Worm (Caenorhabditis elegans) whole organism, young adult: ENCODE results near the gene egl-26.
A peak's percentile ranks its signal among the peaks of the same experiment; 100 is the strongest.

Source experiments
- B0019.2 ChIP-seq: fragments of 200-800 bp; sonication (Bioruptor generic); conservative IDR thresholded peaks from 2 replicates; pipeline ENCODE4 v1.3.6; 2022; ENCODE audit warnings: missing genetic modification reagents, missing genetic modification characterization, missing compliant biosample characterization
- B0035.1 ChIP-seq: sonication (generic microtip); optimal IDR thresholded peaks from 2 replicates; lab custom pipeline; 2016; ENCODE audit warnings: missing genetic modification characterization, mild to moderate bottlenecking, missing compliant biosample characterization, missing genotype, missing genetic modification reagents
- B0261.1 ChIP-seq: sonication (generic microtip); optimal IDR thresholded peaks from 2 replicates; lab custom pipeline; 2016; ENCODE audit warnings: mild to moderate bottlenecking, missing genetic modification characterization, moderate library complexity, missing compliant biosample characterization
- B0336.3 ChIP-seq: fragments of 200-800 bp; sonication (Bioruptor generic); IDR thresholded peaks from 2 replicates; pipeline ENCODE4 v1.3.6; 2022; ENCODE audit warnings: missing genetic modification characterization, missing compliant biosample characterization
- C17E4.6 ChIP-seq: fragments of 200-800 bp; sonication (Bioruptor generic); IDR thresholded peaks from 2 replicates; pipeline ENCODE4 v1.3.6; 2022; ENCODE audit warnings: missing genetic modification reagents, missing genetic modification characterization, missing compliant biosample characterization
- F10E7.11 ChIP-seq: sonication (generic microtip); optimal IDR thresholded peaks from 2 replicates; lab custom pipeline; 2017; ENCODE audit warnings: mild to moderate bottlenecking, missing genetic modification characterization, moderate library complexity, missing compliant biosample characterization
- F39B2.1 ChIP-seq: fragments of 200-800 bp; sonication (Bioruptor generic); IDR thresholded peaks from 2 replicates; pipeline ENCODE4 v1.3.6; 2022; ENCODE audit warnings: missing genetic modification reagents, missing genetic modification characterization, missing compliant biosample characterization
- Y67H2A.10 ChIP-seq: fragments of 200-800 bp; sonication (Bioruptor generic); conservative IDR thresholded peaks from 2 replicates; pipeline ENCODE4 v1.3.6; 2022; ENCODE audit warnings: missing genetic modification reagents, missing genetic modification characterization, missing compliant biosample characterization
- Y79H2A.3 ChIP-seq: fragments of 200-800 bp; sonication (Bioruptor generic); conservative IDR thresholded peaks from 2 replicates; pipeline ENCODE4 v1.3.6; 2022; ENCODE audit warnings: missing genetic modification reagents, missing genetic modification characterization, missing compliant biosample characterization
- ccch-3 ChIP-seq: fragments of 200-800 bp; sonication (Bioruptor generic); optimal IDR thresholded peaks from 2 replicates; lab custom pipeline; 2018; ENCODE audit warnings: mild to moderate bottlenecking, missing genetic modification characterization, missing compliant biosample characterization
- cebp-1 ChIP-seq, 2 experiments: fragments of 200-800 bp in 1 of 2; sonication (Bioruptor generic) in 1 of 2; sonication (generic microtip) in 1 of 2; IDR thresholded peaks in 1 of 2; optimal IDR thresholded peaks in 1 of 2; 2 replicates each; pipeline versions ENCODE4 v1.3.6 to Lab custom; 2017 to 2022; ENCODE audit warnings: missing compliant biosample characterization in 2 of 2, missing genetic modification characterization in 2 of 2, mild to moderate bottlenecking in 1 of 2, missing genetic modification reagents in 1 of 2, moderate library complexity in 1 of 2
- cebp-2 ChIP-seq: fragments of 200-800 bp; sonication (Bioruptor generic); IDR thresholded peaks from 2 replicates; pipeline ENCODE4 v1.3.6; 2022; ENCODE audit warnings: missing genetic modification characterization, missing compliant biosample characterization
- ceh-27 ChIP-seq: fragments of 200-800 bp; sonication (Bioruptor generic); optimal IDR thresholded peaks from 2 replicates; lab custom pipeline; 2018; ENCODE audit warnings: mild to moderate bottlenecking, missing genetic modification characterization, moderate library complexity, missing compliant biosample characterization
- ceh-40 ChIP-seq: fragments of 200-800 bp; sonication (Bioruptor generic); IDR thresholded peaks from 2 replicates; pipeline ENCODE4 v1.3.6; 2022; ENCODE audit warnings: missing genetic modification characterization, missing compliant biosample characterization
- ceh-91 ChIP-seq: fragments of 200-800 bp; sonication (Bioruptor generic); IDR thresholded peaks from 2 replicates; pipeline ENCODE4 v1.3.6; 2022; ENCODE audit warnings: missing genetic modification reagents, missing genetic modification characterization, missing compliant biosample characterization
- dpl-1 ChIP-seq: fragments of 150-350 bp; optimal IDR thresholded peaks from 2 replicates; lab custom pipeline; 2014; ENCODE audit warnings: missing biosample characterization, missing genetic modification reagents, missing genetic modification characterization
- ets-4 ChIP-seq: fragments of 200-800 bp; sonication (Bioruptor generic); optimal IDR thresholded peaks from 2 replicates; lab custom pipeline; 2018; ENCODE audit warnings: mild to moderate bottlenecking, missing genetic modification characterization, missing compliant biosample characterization
- fkh-3 ChIP-seq: sonication (generic microtip); optimal IDR thresholded peaks from 2 replicates; lab custom pipeline; 2016; ENCODE audit warnings: mild to moderate bottlenecking, missing genetic modification characterization, missing compliant biosample characterization
- gei-17 ChIP-seq: fragments of 200-800 bp; sonication (Bioruptor generic); optimal IDR thresholded peaks from 2 replicates; lab custom pipeline; 2018; ENCODE audit warnings: mild to moderate bottlenecking, missing genetic modification characterization, missing compliant biosample characterization
- hmg-1.2 ChIP-seq: fragments of 200-800 bp; sonication (Bioruptor generic); IDR thresholded peaks from 2 replicates; pipeline ENCODE4 v1.3.6; 2022; ENCODE audit warnings: missing genetic modification reagents, missing genetic modification characterization, missing compliant biosample characterization
- hrde-1 ChIP-seq: sonication (generic microtip); optimal IDR thresholded peaks from 2 replicates; lab custom pipeline; 2016; ENCODE audit warnings: missing genetic modification characterization, mild to moderate bottlenecking, missing compliant biosample characterization, moderate library complexity, missing genotype, missing genetic modification reagents, borderline replicate concordance
- hsf-1 ChIP-seq: fragments of 200-800 bp; sonication (Bioruptor generic); IDR thresholded peaks from 2 replicates; pipeline ENCODE4 v1.3.6; 2022; ENCODE audit warnings: missing genetic modification reagents, missing genetic modification characterization, missing compliant biosample characterization
- lag-1 ChIP-seq: fragments of 200-800 bp; sonication (Bioruptor generic); IDR thresholded peaks from 2 replicates; pipeline ENCODE4 v1.3.6; 2022; ENCODE audit warnings: missing genetic modification reagents, missing genetic modification characterization, missing compliant biosample characterization
- lsy-27 ChIP-seq: sonication (generic microtip); optimal IDR thresholded peaks from 2 replicates; lab custom pipeline; 2017; ENCODE audit warnings: missing genetic modification characterization, mild to moderate bottlenecking, missing compliant biosample characterization, antibody characterized with exemption, missing genotype, borderline replicate concordance; ENCODE audit not compliant: insufficient read depth
- madf-10 ChIP-seq: sonication (generic microtip); optimal IDR thresholded peaks from 2 replicates; lab custom pipeline; 2016; ENCODE audit warnings: mild to moderate bottlenecking, missing genetic modification characterization, missing compliant biosample characterization
- madf-6 ChIP-seq: fragments of 200-800 bp; sonication (Bioruptor generic); IDR thresholded peaks from 2 replicates; pipeline ENCODE4 v1.3.6; 2022; ENCODE audit warnings: missing genetic modification reagents, missing genetic modification characterization, missing compliant biosample characterization
- mel-28 ChIP-seq: sonication (generic microtip); optimal IDR thresholded peaks from 2 replicates; lab custom pipeline; 2016; ENCODE audit warnings: borderline replicate concordance, mild to moderate bottlenecking, missing genetic modification characterization, missing compliant biosample characterization
- mes-4 ChIP-seq: sonication (generic microtip); optimal IDR thresholded peaks from 2 replicates; lab custom pipeline; 2016; ENCODE audit warnings: missing genotype, missing genetic modification characterization, missing compliant biosample characterization
- pbrm-1 ChIP-seq: fragments of 200-800 bp; sonication (Bioruptor generic); IDR thresholded peaks from 2 replicates; pipeline ENCODE4 v1.3.6; 2022; ENCODE audit warnings: missing genetic modification reagents, missing genetic modification characterization, missing compliant biosample characterization
- pha-4 ChIP-seq: fragments of 150-350 bp; sonication (generic microtip); optimal IDR thresholded peaks from 2 replicates; lab custom pipeline; 2014; ENCODE audit warnings: missing biosample characterization, missing genetic modification reagents, missing genetic modification characterization
- rec-8 ChIP-seq, 2 experiments: sonication (generic microtip); optimal IDR thresholded peaks; 2 replicates each; lab custom pipeline; 2016; ENCODE audit warnings: mild to moderate bottlenecking in 2 of 2, missing genetic modification characterization in 2 of 2, missing genetic modification reagents in 2 of 2, missing genotype in 2 of 2, missing biosample characterization in 1 of 2, missing compliant biosample characterization in 1 of 2, moderate library complexity in 1 of 2
- sdz-38 ChIP-seq: sonication (generic microtip); optimal IDR thresholded peaks from 2 replicates; lab custom pipeline; 2016; ENCODE audit warnings: missing genotype, missing genetic modification characterization, missing compliant biosample characterization
- snpc-1.3 ChIP-seq: sonication (generic microtip); optimal IDR thresholded peaks from 2 replicates; lab custom pipeline; 2017; ENCODE audit warnings: missing genetic modification characterization, mild to moderate bottlenecking, missing compliant biosample characterization, antibody characterized with exemption, moderate library complexity, missing genotype, missing genetic modification reagents; ENCODE audit not compliant: insufficient read depth
- snpc-3.4 ChIP-seq: sonication (generic microtip); optimal IDR thresholded peaks from 2 replicates; lab custom pipeline; 2017; ENCODE audit warnings: missing genetic modification characterization, mild to moderate bottlenecking, missing compliant biosample characterization, antibody characterized with exemption, moderate library complexity, missing genotype, missing genetic modification reagents
- snpc-4 ChIP-seq, 5 experiments: fragments of 150-350 bp in 1 of 5; sonication (generic microtip) in 4 of 5; optimal IDR thresholded peaks; 2 replicates each; lab custom pipeline; 2014 to 2018; ENCODE audit warnings: missing genetic modification characterization in 5 of 5, missing biosample characterization in 3 of 5, antibody characterized with exemption in 2 of 5, mild to moderate bottlenecking in 2 of 5, missing compliant biosample characterization in 2 of 5, missing genotype in 2 of 5, moderate library complexity in 2 of 5, missing genetic modification reagents in 1 of 5
- somi-1 ChIP-seq: fragments of 200-800 bp; sonication (Bioruptor generic); optimal IDR thresholded peaks from 2 replicates; lab custom pipeline; 2018; ENCODE audit warnings: mild to moderate bottlenecking, missing genetic modification characterization, missing compliant biosample characterization
- tbx-9 ChIP-seq: sonication (generic microtip); optimal IDR thresholded peaks from 2 replicates; lab custom pipeline; 2016; ENCODE audit warnings: borderline replicate concordance, missing genetic modification characterization, inconsistent platforms, missing compliant biosample characterization
- unc-62 ChIP-seq: fragments of 150-350 bp; optimal IDR thresholded peaks from 2 replicates; lab custom pipeline; 2014; ENCODE audit warnings: missing biosample characterization, missing genetic modification reagents, missing genetic modification characterization
- xnd-1 ChIP-seq: sonication (generic microtip); optimal IDR thresholded peaks from 2 replicates; lab custom pipeline; 2016; ENCODE audit warnings: missing genotype, missing genetic modification reagents, missing genetic modification characterization, missing compliant biosample characterization
- zfh-2 ChIP-seq: fragments of 200-800 bp; sonication (Bioruptor generic); conservative IDR thresholded peaks from 2 replicates; pipeline ENCODE4 v1.3.6; 2022; ENCODE audit warnings: missing genetic modification reagents, missing genetic modification characterization, missing compliant biosample characterization
- ztf-18 ChIP-seq: sonication (generic microtip); optimal IDR thresholded peaks from 2 replicates; lab custom pipeline; 2016; ENCODE audit warnings: missing genotype, mild to moderate bottlenecking, missing genetic modification characterization, missing compliant biosample characterization
- ztf-26 ChIP-seq: sonication (generic microtip); optimal IDR thresholded peaks from 2 replicates; lab custom pipeline; 2017; ENCODE audit warnings: missing genetic modification characterization, missing compliant biosample characterization
- ztf-3 ChIP-seq: fragments of 200-800 bp; sonication (Bioruptor generic); optimal IDR thresholded peaks from 2 replicates; lab custom pipeline; 2018; ENCODE audit warnings: mild to moderate bottlenecking, missing genetic modification characterization, missing compliant biosample characterization
- ztf-6 ChIP-seq: fragments of 200-800 bp; sonication (Bioruptor generic); IDR thresholded peaks from 2 replicates; pipeline ENCODE4 v1.3.6; 2022; ENCODE audit warnings: missing genetic modification reagents, missing genetic modification characterization, missing compliant biosample characterization

The egl-26 gene

ce11 chrII:39437-39836, 30.0 kb upstream of the egl-26 start, which contains the start of gene spp-24:
Gene spp-24, minus strand, starts transcription at chrII:39537.
- TF ChIP-seq zfh-2 (GFP tag; lab: Robert Waterston, UW), result no peak
- no peak for TF ChIP-seq lag-1 (GFP tag; lab: Robert Waterston, UW)
- TF ChIP-seq F39B2.1 (GFP tag; lab: Robert Waterston, UW), result no peak
- TF ChIP-seq B0035.1 (tag; lab: Kevin White, UChicago), result no peak
- no peak for TF ChIP-seq ets-4 (GFP tag; lab: Kevin White, UChicago)
- no peak for TF ChIP-seq xnd-1
- TF ChIP-seq ztf-3 (GFP tag; lab: Kevin White, UChicago), result no peak
- TF ChIP-seq lsy-27 (tag; lab: Kevin White, UChicago), result no peak
- TF ChIP-seq unc-62 (GFP tag; lab: Kevin White, UChicago), result no peak

DNA sequence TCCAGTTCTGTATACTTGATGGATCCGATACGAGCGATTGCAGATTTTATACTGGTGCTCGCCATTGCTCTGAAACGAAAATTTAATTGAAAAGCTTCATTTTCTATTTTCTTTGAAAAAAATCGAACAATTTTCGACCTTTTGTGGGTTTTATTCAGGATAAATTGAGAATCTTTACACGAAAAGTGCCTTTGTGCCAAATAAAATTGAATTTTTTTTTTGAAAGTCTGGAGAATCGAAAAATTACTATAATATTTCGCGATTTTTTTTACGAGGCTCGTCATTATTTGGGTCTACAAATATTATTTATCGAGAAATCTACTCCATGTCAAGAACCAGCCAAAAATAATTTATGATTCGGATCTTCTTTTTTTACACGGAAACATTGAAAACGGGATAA, 27.5 kb upstream of the egl-26 start, which contains the start of gene F23F1.10:
F23F1.10 (minus strand) TSS at position 69 of the 400 bp plus-strand sequence.
- TF ChIP-seq fkh-3 (tag; lab: Kevin White, UChicago) (no peak), B0019.2 (GFP tag; lab: Robert Waterston, UW) (no peak), Y79H2A.3 (GFP tag; lab: Robert Waterston, UW) (no peak), xnd-1 (no peak), snpc-1.3 (tag; lab: Kevin White, UChicago) (peak; percentile 11), Y67H2A.10 (no peak), ztf-18 (no peak), ztf-6 (GFP tag; lab: Robert Waterston, UW) (no peak), hrde-1 (tag; lab: Kevin White, UChicago) (no peak), ztf-26 (no peak), B0261.1 (no peak), C17E4.6 (GFP tag; lab: Robert Waterston, UW) (no peak), cebp-1 (GFP tag; IDR thresholded peaks at IDR 0.05; lab: Robert Waterston, UW) (no peak), cebp-1 (tag; optimal IDR thresholded peaks at IDR 0.05; lab: Kevin White, UChicago) (no peak), gei-17 (GFP tag; lab: Kevin White, UChicago) (no peak), hmg-1.2 (no peak; the same call in 1 of the 2 replicates), B0336.3 (GFP tag; lab: Robert Waterston, UW) (peak; percentile 73), ceh-27 (GFP tag; lab: Kevin White, UChicago) (no peak), F10E7.11 (tag; lab: Kevin White, UChicago) (no peak), hsf-1 (0 out of 2 replicates have a peak, but pooled peaks have one; percentile 6), snpc-3.4 (tag; lab: Kevin White, UChicago) (no peak), cebp-2 (no peak), sdz-38 (tag; lab: Kevin White, UChicago) (no peak), F39B2.1 (GFP tag; lab: Robert Waterston, UW) (no peak), zfh-2 (GFP tag; lab: Robert Waterston, UW) (no peak), tbx-9 (tag; lab: Kevin White, UChicago) (no peak), B0035.1 (tag; lab: Kevin White, UChicago) (no peak), ceh-40 (GFP tag; lab: Robert Waterston, UW) (no peak), pbrm-1 (peak; percentile 55; the same call in 1 of the 2 replicates), madf-6 (GFP tag; lab: Robert Waterston, UW) (no peak; the same call in 1 of the 2 replicates), snpc-4 (GFP tag; optimal IDR thresholded peaks at IDR 0.05; lab: Kevin White, UChicago) (no peak), snpc-4 (tag; optimal IDR thresholded peaks at IDR 0.05; lab: Kevin White, UChicago) (no peak), pha-4 (no peak), dpl-1 (no peak), madf-10 (tag; lab: Kevin White, UChicago) (no peak), somi-1 (GFP tag; lab: Kevin White, UChicago) (no peak), mes-4 (tag; lab: Kevin White, UChicago) (no peak), rec-8 (tag; optimal IDR thresholded peaks at IDR 0.05; lab: Kevin White, UChicago) (peak in 1 of 2 experiments; percentile 14), mel-28 (no peak), ceh-91 (GFP tag; lab: Robert Waterston, UW) (no peak), lag-1 (GFP tag; lab: Robert Waterston, UW) (no peak), ccch-3 (no peak)
